Worm (Caenorhabditis elegans) whole organism, L1 larva: ENCODE results near the gene K09A9.8.

Experiments
- C16A3.4 ChIP-seq: fragments of 150-350 bp; optimal IDR thresholded peaks from 2 replicates; lab custom pipeline; 2014; ENCODE audit warnings: missing biosample characterization, missing genetic modification characterization
- F16B12.6 ChIP-seq: fragments of 150-350 bp; optimal IDR thresholded peaks from 2 replicates; lab custom pipeline; 2014; ENCODE audit warnings: missing biosample characterization, missing genetic modification characterization
- aha-1 ChIP-seq: fragments of 150-350 bp; optimal IDR thresholded peaks from 2 replicates; lab custom pipeline; 2014; ENCODE audit warnings: missing biosample characterization, missing genetic modification characterization
- aly-2 ChIP-seq: fragments of 150-350 bp; optimal IDR thresholded peaks from 2 replicates; lab custom pipeline; 2014; ENCODE audit warnings: missing biosample characterization, missing genetic modification characterization
- ama-1 ChIP-seq: fragments of 150-350 bp; optimal IDR thresholded peaks from 2 replicates; lab custom pipeline; 2014
- blmp-1 ChIP-seq: fragments of 150-350 bp; optimal IDR thresholded peaks from 2 replicates; lab custom pipeline; 2014; ENCODE audit warnings: missing biosample characterization, missing genetic modification characterization
- ceh-63 ChIP-seq: fragments of 200-800 bp; sonication (Bioruptor generic); optimal IDR thresholded peaks from 2 replicates; lab custom pipeline; 2018; ENCODE audit warnings: mild to moderate bottlenecking, missing genetic modification characterization, missing compliant biosample characterization
- ceh-8 ChIP-seq: fragments of 200-800 bp; sonication (Bioruptor generic); optimal IDR thresholded peaks from 2 replicates; lab custom pipeline; 2018; ENCODE audit warnings: mild to moderate bottlenecking, missing genetic modification characterization, moderate library complexity, missing compliant biosample characterization
- ceh-90 ChIP-seq: sonication (generic microtip); optimal IDR thresholded peaks from 2 replicates; lab custom pipeline; 2016; ENCODE audit warnings: missing genetic modification characterization, missing compliant biosample characterization
- ces-1 ChIP-seq: fragments of 150-350 bp; optimal IDR thresholded peaks from 2 replicates; lab custom pipeline; 2014; ENCODE audit warnings: missing biosample characterization, missing genetic modification reagents, missing genetic modification characterization
- dpl-1 ChIP-seq, 3 experiments: fragments of 150-350 bp in 2 of 3; sonication (generic microtip) in 1 of 3; optimal IDR thresholded peaks; 2 replicates each; lab custom pipeline; 2014 to 2017; ENCODE audit warnings: missing biosample characterization in 3 of 3, missing genetic modification characterization in 3 of 3, missing genetic modification reagents in 3 of 3
- efl-1 ChIP-seq, 4 experiments: fragments of 150-350 bp; optimal IDR thresholded peaks in 3 of 4; peaks in 1 of 4; 1 replicate in 1 of 4; 2 replicates in 3 of 4; lab custom pipeline; 2014; ENCODE audit warnings: missing biosample characterization in 2 of 4, missing genetic modification characterization in 2 of 4, missing genetic modification reagents in 2 of 4
- egl-13 ChIP-seq: sonication (generic microtip); optimal IDR thresholded peaks from 2 replicates; lab custom pipeline; 2016; ENCODE audit warnings: missing genotype, missing genetic modification reagents, missing genetic modification characterization, missing compliant biosample characterization
- egl-27 ChIP-seq, 2 experiments: fragments of 150-350 bp in 1 of 2; sonication (generic microtip); optimal IDR thresholded peaks; 3 replicates each; lab custom pipeline; 2017 to 2018; ENCODE audit warnings: missing biosample characterization in 2 of 2, missing genetic modification characterization in 2 of 2, missing genetic modification reagents in 2 of 2
- elt-2 ChIP-seq: sonication (generic microtip); optimal IDR thresholded peaks from 2 replicates; lab custom pipeline; 2016; ENCODE audit warnings: missing genetic modification characterization, mild to moderate bottlenecking, inconsistent platforms, missing compliant biosample characterization, missing genetic modification reagents
- elt-3 ChIP-seq, 6 experiments: fragments of 150-350 bp in 1 of 6; sonication (generic microtip); optimal IDR thresholded peaks; 2 replicates each; lab custom pipeline; 2017 to 2018; ENCODE audit warnings: missing biosample characterization in 6 of 6, missing genetic modification characterization in 6 of 6, inconsistent platforms in 1 of 6
- ets-5 ChIP-seq: fragments of 200-800 bp; sonication (Bioruptor generic); IDR thresholded peaks from 2 replicates; pipeline ENCODE4 v1.3.6; 2022; ENCODE audit warnings: missing genetic modification characterization, missing compliant biosample characterization
- fkh-10 ChIP-seq: sonication (generic microtip); optimal IDR thresholded peaks from 2 replicates; lab custom pipeline; 2017; ENCODE audit warnings: missing biosample characterization, missing genetic modification reagents, missing genetic modification characterization
- fos-1 ChIP-seq: fragments of 150-350 bp; optimal IDR thresholded peaks from 2 replicates; lab custom pipeline; 2014; ENCODE audit warnings: missing biosample characterization, missing genetic modification characterization
- irx-1 ChIP-seq: sonication (generic microtip); optimal IDR thresholded peaks from 2 replicates; lab custom pipeline; 2016; ENCODE audit warnings: missing genetic modification characterization, missing compliant biosample characterization
- isw-1 ChIP-seq: fragments of 200-800 bp; sonication (Bioruptor generic); IDR thresholded peaks from 2 replicates; pipeline ENCODE4 v1.3.6; 2022; ENCODE audit warnings: missing genetic modification characterization, missing compliant biosample characterization
- jun-1 ChIP-seq: fragments of 150-350 bp; optimal IDR thresholded peaks from 2 replicates; lab custom pipeline; 2014; ENCODE audit warnings: missing biosample characterization, missing genetic modification reagents, missing genetic modification characterization
- lin-14 ChIP-seq: fragments of 200-800 bp; sonication (Bioruptor generic); optimal IDR thresholded peaks from 2 replicates; lab custom pipeline; 2018; ENCODE audit warnings: mild to moderate bottlenecking, missing genetic modification characterization, moderate library complexity, missing compliant biosample characterization
- lin-15B ChIP-seq: fragments of 150-350 bp; sonication (generic microtip); optimal IDR thresholded peaks from 3 replicates; lab custom pipeline; 2014; ENCODE audit warnings: missing biosample characterization, missing genetic modification characterization
- lin-35 ChIP-seq, 2 experiments: fragments of 150-350 bp; optimal IDR thresholded peaks; 2 replicates each; lab custom pipeline; 2014; ENCODE audit warnings: missing biosample characterization in 2 of 2, missing genetic modification characterization in 2 of 2, missing genetic modification reagents in 2 of 2
- lin-39 ChIP-seq: fragments of 150-350 bp; optimal IDR thresholded peaks from 2 replicates; lab custom pipeline; 2014; ENCODE audit warnings: missing biosample characterization, missing genetic modification reagents, missing genetic modification characterization
- mdl-1 ChIP-seq, 2 experiments: fragments of 150-350 bp; optimal IDR thresholded peaks; 2 replicates each; lab custom pipeline; 2014 to 2017; ENCODE audit warnings: missing biosample characterization in 2 of 2, missing genetic modification characterization in 2 of 2, inconsistent platforms in 1 of 2
- mef-2 ChIP-seq: fragments of 150-350 bp; optimal IDR thresholded peaks from 2 replicates; lab custom pipeline; 2014; ENCODE audit warnings: missing biosample characterization, missing genetic modification characterization
- nhr-11 ChIP-seq: fragments of 150-350 bp; optimal IDR thresholded peaks from 2 replicates; lab custom pipeline; 2014; ENCODE audit warnings: missing biosample characterization, missing genetic modification characterization
- nhr-12 ChIP-seq: sonication (generic microtip); optimal IDR thresholded peaks from 2 replicates; lab custom pipeline; 2017; ENCODE audit warnings: missing biosample characterization, missing genetic modification characterization
- nhr-19 ChIP-seq: fragments of 200-800 bp; sonication (Bioruptor generic); conservative IDR thresholded peaks from 2 replicates; pipeline ENCODE4 v1.3.6; 2022; ENCODE audit warnings: missing genetic modification characterization, missing compliant biosample characterization
- nhr-20 ChIP-seq: sonication (generic microtip); optimal IDR thresholded peaks from 2 replicates; lab custom pipeline; 2016; ENCODE audit warnings: mild to moderate bottlenecking, missing genetic modification characterization, missing compliant biosample characterization
- nhr-237 ChIP-seq: fragments of 150-350 bp; optimal IDR thresholded peaks from 2 replicates; lab custom pipeline; 2014; ENCODE audit warnings: missing biosample characterization, missing genetic modification characterization
- nhr-47 ChIP-seq: sonication (generic microtip); optimal IDR thresholded peaks from 2 replicates; lab custom pipeline; 2016; ENCODE audit warnings: mild to moderate bottlenecking, missing genetic modification characterization, moderate library complexity, missing compliant biosample characterization
- nhr-71 ChIP-seq: sonication (generic microtip); optimal IDR thresholded peaks from 2 replicates; lab custom pipeline; 2016; ENCODE audit warnings: mild to moderate bottlenecking, missing genetic modification characterization, moderate library complexity, missing compliant biosample characterization
- nhr-76 ChIP-seq: sonication (generic microtip); optimal IDR thresholded peaks from 2 replicates; lab custom pipeline; 2017; ENCODE audit warnings: missing biosample characterization, missing genetic modification characterization
- nhr-84 ChIP-seq: sonication (generic microtip); optimal IDR thresholded peaks from 2 replicates; lab custom pipeline; 2017; ENCODE audit warnings: missing biosample characterization, missing genetic modification characterization
- nhr-85 ChIP-seq: sonication (generic microtip); peaks from one replicate; lab custom pipeline; 2016; ENCODE audit warnings: missing genetic modification characterization, inconsistent platforms, missing compliant biosample characterization
- nhr-90 ChIP-seq: sonication (generic microtip); optimal IDR thresholded peaks from 2 replicates; lab custom pipeline; 2016; ENCODE audit warnings: mild to moderate bottlenecking, missing genetic modification characterization, missing compliant biosample characterization; ENCODE audit not compliant: poor library complexity
- pag-3 ChIP-seq: sonication (generic microtip); optimal IDR thresholded peaks from 2 replicates; lab custom pipeline; 2017; ENCODE audit warnings: missing genetic modification characterization, mild to moderate bottlenecking, missing compliant biosample characterization, antibody characterized with exemption, borderline replicate concordance; ENCODE audit not compliant: insufficient read depth
- pax-3 ChIP-seq: fragments of 200-800 bp; sonication (Bioruptor generic); optimal IDR thresholded peaks from 2 replicates; lab custom pipeline; 2018; ENCODE audit warnings: mild to moderate bottlenecking, missing genetic modification characterization, moderate library complexity, missing compliant biosample characterization
- pqm-1 ChIP-seq: sonication (generic microtip); optimal IDR thresholded peaks from 3 replicates; lab custom pipeline; 2017; ENCODE audit warnings: missing biosample characterization, missing genetic modification characterization
- sup-37 ChIP-seq: fragments of 200-800 bp; sonication (Bioruptor generic); optimal IDR thresholded peaks from 2 replicates; lab custom pipeline; 2018; ENCODE audit warnings: mild to moderate bottlenecking, missing genetic modification characterization, missing compliant biosample characterization
- tbx-2 ChIP-seq: sonication (generic microtip); optimal IDR thresholded peaks from 2 replicates; lab custom pipeline; 2016; ENCODE audit warnings: missing genetic modification characterization, missing compliant biosample characterization
- tlp-1 ChIP-seq: fragments of 150-350 bp; optimal IDR thresholded peaks from 2 replicates; lab custom pipeline; 2014; ENCODE audit warnings: missing biosample characterization, missing genetic modification characterization
- unc-130 ChIP-seq: fragments of 150-350 bp; optimal IDR thresholded peaks from 2 replicates; lab custom pipeline; 2017; ENCODE audit warnings: missing biosample characterization, missing genetic modification characterization, inconsistent platforms
- unc-86 ChIP-seq: sonication (generic microtip); optimal IDR thresholded peaks from 2 replicates; lab custom pipeline; 2016; ENCODE audit warnings: missing genetic modification characterization, missing compliant biosample characterization
- unc-98 ChIP-seq: fragments of 200-800 bp; sonication (Bioruptor generic); IDR thresholded peaks from 2 replicates; pipeline ENCODE4 v1.3.6; 2022; ENCODE audit warnings: missing genetic modification characterization, missing compliant biosample characterization
- vab-15 ChIP-seq: sonication (generic microtip); optimal IDR thresholded peaks from 2 replicates; lab custom pipeline; 2017; ENCODE audit warnings: missing genotype, mild to moderate bottlenecking, missing genetic modification characterization, missing compliant biosample characterization
- zag-1 ChIP-seq: fragments of 150-350 bp; optimal IDR thresholded peaks from 2 replicates; lab custom pipeline; 2014; ENCODE audit warnings: missing biosample characterization, missing genetic modification characterization
- ztf-11 ChIP-seq, 2 experiments: sonication (generic microtip); optimal IDR thresholded peaks; 2 replicates each; lab custom pipeline; 2016 to 2017; ENCODE audit warnings: missing genetic modification characterization in 2 of 2, missing biosample characterization in 1 of 2, missing compliant biosample characterization in 1 of 2
- ztf-4 ChIP-seq: fragments of 150-350 bp; optimal IDR thresholded peaks from 2 replicates; lab custom pipeline; 2014; ENCODE audit warnings: missing biosample characterization, missing genetic modification characterization

The K09A9.8 gene

DNA sequence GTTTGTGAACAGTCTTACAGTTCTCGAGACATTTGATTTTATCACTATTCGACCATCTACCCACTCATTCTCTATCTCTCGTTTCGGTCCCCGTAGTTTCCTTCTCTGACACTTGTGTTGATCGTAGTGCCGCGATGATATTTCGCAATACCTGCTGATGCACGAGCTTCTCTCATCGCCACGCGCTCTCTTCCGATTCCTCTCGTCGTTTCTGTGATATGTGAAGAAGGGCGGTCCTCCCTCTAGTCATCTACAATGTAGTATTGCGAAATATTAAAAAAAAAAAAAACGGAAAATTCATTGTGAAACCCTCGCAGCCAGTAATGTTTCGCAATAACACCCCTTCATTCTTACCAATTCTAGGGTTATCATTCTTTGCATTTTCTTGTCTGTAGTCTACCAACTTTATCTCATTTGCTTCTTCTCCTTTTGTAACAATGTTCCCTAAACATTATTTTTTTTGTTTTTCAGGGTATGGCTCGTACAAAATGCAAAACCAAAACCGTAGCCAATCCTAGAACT is 10.6 kb upstream of the K09A9.8 start, which contains the start of gene nipi-3:
Gene nipi-3 (plus strand): TSS at position 472 of the 522 bp plus-strand sequence.
- peak; percentile 92 for TF ChIP-seq nhr-90
- no peak for TF ChIP-seq nhr-84 (tag; lab: Kevin White, UChicago)
- TF ChIP-seq egl-13 (tag; lab: Kevin White, UChicago) = peak; percentile 80
- peak; percentile 76 for TF ChIP-seq sup-37 (GFP tag; lab: Kevin White, UChicago)
- TF ChIP-seq dpl-1 (GFP tag; optimal IDR thresholded peaks at IDR 0.05; lab: Kevin White, UChicago) = peak; percentile 37 to 52 (median 39)
- TF ChIP-seq lin-14 (GFP tag; lab: Kevin White, UChicago) = peak; percentile 98
- TF ChIP-seq irx-1 = peak; percentile 73
- TF ChIP-seq nhr-76 = no peak
- peak; percentile 56 for TF ChIP-seq lin-15B (tag; lab: Kevin White, UChicago)
- peak; percentile 71 to 85 for TF ChIP-seq lin-35 (GFP tag; optimal IDR thresholded peaks at IDR 0.05; lab: Kevin White, UChicago)
- peak; percentile 84 for TF ChIP-seq nhr-12 (tag; lab: Kevin White, UChicago)
- TF ChIP-seq nhr-47 = peak; percentile 90
- peak; percentile 80 for TF ChIP-seq ztf-4 (tag; lab: Kevin White, UChicago)
- TF ChIP-seq isw-1 (GFP tag; lab: Robert Waterston, UW) = peak; percentile 77
- peak; percentile 69 for TF ChIP-seq ceh-8 (GFP tag; lab: Kevin White, UChicago)
- TF ChIP-seq tlp-1 (tag; lab: Kevin White, UChicago) = no peak
- peak; percentile 99 for TF ChIP-seq nhr-20
- peak; percentile 43 for TF ChIP-seq blmp-1 (tag; lab: Kevin White, UChicago)
- no peak for TF ChIP-seq vab-15 (tag; lab: Kevin White, UChicago)
- TF ChIP-seq nhr-237 = peak; percentile 95
- peak; percentile 78 for TF ChIP-seq aly-2
- TF ChIP-seq nhr-19 (GFP tag; lab: Robert Waterston, UW) = peak; percentile 85
- TF ChIP-seq elt-3 (tag; optimal IDR thresholded peaks at IDR 0.05; lab: Kevin White, UChicago) = peak in 5 of 6 experiments; percentile 39 to 98 (median 86)
- TF ChIP-seq elt-2 (tag; lab: Kevin White, UChicago) = peak; percentile 87
- TF ChIP-seq pqm-1 = peak; percentile 30
- TF ChIP-seq aha-1 (tag; lab: Kevin White, UChicago) = no peak
- peak; percentile 92 for TF ChIP-seq unc-130
- no peak for TF ChIP-seq ces-1 (GFP tag; lab: Kevin White, UChicago)
- TF ChIP-seq jun-1 = peak; percentile 98
- no peak for TF ChIP-seq ceh-63
- TF ChIP-seq nhr-71 (tag; lab: Kevin White, UChicago) = peak; percentile 97
- no peak for TF ChIP-seq ets-5 (GFP tag; lab: Robert Waterston, UW)
- no peak for TF ChIP-seq ztf-11 (tag; optimal IDR thresholded peaks at IDR 0.05; lab: Kevin White, UChicago)
- peak; percentile 95 for TF ChIP-seq C16A3.4
- TF ChIP-seq nhr-85 = peak; percentile 93
- TF ChIP-seq pag-3 (tag; lab: Kevin White, UChicago) = peak; percentile 14
- peak; percentile 33 to 99 for TF ChIP-seq mdl-1 (tag; optimal IDR thresholded peaks at IDR 0.05; lab: Kevin White, UChicago)
- peak; percentile 62 for TF ChIP-seq mef-2 (tag; lab: Kevin White, UChicago)
- peak; percentile 22 for TF ChIP-seq F16B12.6 (tag; lab: Kevin White, UChicago)
- peak; percentile 80 for TF ChIP-seq fkh-10 (GFP tag; lab: Kevin White, UChicago)
- peak; percentile 82 to 85 for TF ChIP-seq egl-27 (tag; optimal IDR thresholded peaks at IDR 0.05; lab: Kevin White, UChicago)
- no peak for TF ChIP-seq zag-1 (tag; lab: Kevin White, UChicago)
- TF ChIP-seq ceh-90 (tag; lab: Kevin White, UChicago) = no peak
- peak; percentile 60 to 82 for TF ChIP-seq efl-1 (optimal IDR thresholded peaks at IDR 0.05; lab: Kevin White, UChicago)
- TF ChIP-seq efl-1 (GFP tag; optimal IDR thresholded peaks at IDR 0.05 in 1 of 2; lab: Kevin White, UChicago) = peak; percentile 54 to 94
- TF ChIP-seq tbx-2 (tag; lab: Kevin White, UChicago) = peak; percentile 83
- TF ChIP-seq pax-3 (tag; lab: Kevin White, UChicago) = peak; percentile 62
- peak; percentile 88 for TF ChIP-seq fos-1 (tag; lab: Kevin White, UChicago)
- TF ChIP-seq ama-1 (lab: Kevin White, UChicago) = no peak
- TF ChIP-seq nhr-11 (tag; lab: Kevin White, UChicago) = peak; percentile 92
- peak; percentile 19 for TF ChIP-seq lin-39 (tag; lab: Kevin White, UChicago)
- TF ChIP-seq unc-98 (GFP tag; lab: Robert Waterston, UW) = peak; percentile 45; the same call in 1 of the 2 replicates
- TF ChIP-seq unc-86 = peak; percentile 62
